Worm (Caenorhabditis elegans): Measurements from ENCODE around the gene mlc-4.

- TF ChIP-seq ttx-3 (tag; optimal IDR thresholded peaks at IDR 0.05) = no peak
- TF ChIP-seq ceh-34 (tag; optimal IDR thresholded peaks at IDR 0.05) = no peak
- no peak for TF ChIP-seq C08G9.2 (tag; optimal IDR thresholded peaks at IDR 0.05)
- TF ChIP-seq ama-1 (optimal IDR thresholded peaks at IDR 0.05) = no peak
- no peak for TF ChIP-seq fkh-10 (GFP tag; optimal IDR thresholded peaks at IDR 0.05)
- TF ChIP-seq sox-4 (tag; optimal IDR thresholded peaks at IDR 0.05) = no peak
- no peak for TF ChIP-seq ceh-31 (tag; optimal IDR thresholded peaks at IDR 0.05)
- no peak for TF ChIP-seq dmd-4 (tag; optimal IDR thresholded peaks at IDR 0.05; ENCODE audit: borderline replicate concordance)
Measured at ce11 chrIII:3395874-3396467, 2.4 kb upstream of the mlc-4 start, which contains the start of gene cri-3.

Measured in whole organism, late embryonic.